Worm (Caenorhabditis elegans) whole organism, L3 larva: Measurements from ENCODE around the gene C14B9.10.

ENCODE experiments used
- ceh-82 ChIP-seq: fragments of 150-350 bp; optimal IDR thresholded peaks from 2 replicates; lab custom pipeline; 2014; ENCODE audit warnings: missing biosample characterization, missing genetic modification characterization
- daf-12 ChIP-seq: fragments of 150-350 bp; optimal IDR thresholded peaks from 2 replicates; lab custom pipeline; 2014; ENCODE audit warnings: missing biosample characterization, missing genetic modification reagents, missing genetic modification characterization
- elt-2 ChIP-seq: sonication (generic microtip); optimal IDR thresholded peaks from 2 replicates; lab custom pipeline; 2016; ENCODE audit warnings: missing genetic modification reagents, mild to moderate bottlenecking, missing genetic modification characterization, missing compliant biosample characterization
- eor-1 ChIP-seq, 2 experiments: fragments of 150-350 bp; optimal IDR thresholded peaks; 2 replicates each; lab custom pipeline; 2014 to 2018; ENCODE audit warnings: missing biosample characterization in 2 of 2, missing genetic modification characterization in 2 of 2
- fkh-10 ChIP-seq: sonication (generic microtip); optimal IDR thresholded peaks from 2 replicates; lab custom pipeline; 2017; ENCODE audit warnings: missing biosample characterization, missing genetic modification reagents, missing genetic modification characterization
- fos-1 ChIP-seq: fragments of 150-350 bp; optimal IDR thresholded peaks from 2 replicates; lab custom pipeline; 2014; ENCODE audit warnings: missing biosample characterization, missing genetic modification characterization
- mdl-1 ChIP-seq: fragments of 150-350 bp; optimal IDR thresholded peaks from 2 replicates; lab custom pipeline; 2014; ENCODE audit warnings: missing biosample characterization, missing genetic modification characterization
- nhr-11 ChIP-seq: fragments of 150-350 bp; optimal IDR thresholded peaks from 2 replicates; lab custom pipeline; 2014; ENCODE audit warnings: missing biosample characterization, missing genetic modification characterization
- nhr-28 ChIP-seq: fragments of 150-350 bp; optimal IDR thresholded peaks from 2 replicates; lab custom pipeline; 2014; ENCODE audit warnings: missing biosample characterization, missing genetic modification characterization
- pha-4 ChIP-seq: fragments of 150-350 bp; optimal IDR thresholded peaks from 2 replicates; lab custom pipeline; 2014; ENCODE audit warnings: missing biosample characterization, missing genetic modification reagents, missing genetic modification characterization
- pqm-1 ChIP-seq: fragments of 150-350 bp; optimal IDR thresholded peaks from 2 replicates; lab custom pipeline; 2017; ENCODE audit warnings: missing biosample characterization, missing genetic modification characterization, inconsistent platforms
- tbx-2 ChIP-seq: sonication (generic microtip); optimal IDR thresholded peaks from 2 replicates; lab custom pipeline; 2016; ENCODE audit warnings: mild to moderate bottlenecking, missing genetic modification characterization, missing compliant biosample characterization
- unc-39 ChIP-seq: sonication (generic microtip); optimal IDR thresholded peaks from 4 replicates; lab custom pipeline; 2017; ENCODE audit warnings: missing biosample characterization, missing genetic modification characterization
- zag-1 ChIP-seq: fragments of 150-350 bp; optimal IDR thresholded peaks from 2 replicates; lab custom pipeline; 2014; ENCODE audit warnings: missing biosample characterization, missing genetic modification characterization

DNA sequence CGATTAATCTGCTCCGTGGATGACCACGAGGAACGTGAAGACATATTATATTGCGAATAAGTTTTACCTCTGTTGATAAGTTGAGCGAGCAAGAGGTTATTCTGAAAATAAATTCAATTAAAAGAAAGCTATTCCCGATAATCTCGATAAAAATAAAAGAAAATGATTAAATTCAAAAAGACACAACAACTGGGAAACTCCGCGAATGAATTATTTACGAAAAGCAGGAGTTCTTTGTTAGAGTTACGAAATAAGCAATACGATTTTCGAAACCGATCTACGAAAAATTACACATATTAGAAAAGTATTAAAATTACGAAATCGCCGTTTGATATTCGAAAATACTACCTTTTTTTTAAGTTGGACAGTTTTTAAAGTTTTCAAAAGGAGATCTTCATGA, 32.6 kb downstream of the C14B9.10 start, which contains the start of gene bath-42:
- TF ChIP-seq fos-1 (tag; lab: Kevin White, UChicago), result no peak
- TF ChIP-seq ceh-82 (tag; lab: Kevin White, UChicago), result no peak
- no peak for TF ChIP-seq elt-2 (tag; lab: Kevin White, UChicago)
- TF ChIP-seq pqm-1 (tag; lab: Kevin White, UChicago), result no peak
- no peak for TF ChIP-seq zag-1 (tag; lab: Kevin White, UChicago)
- no peak for TF ChIP-seq fkh-10
- TF ChIP-seq mdl-1 (tag; lab: Kevin White, UChicago), result no peak
- no peak for TF ChIP-seq nhr-11
- TF ChIP-seq tbx-2 (tag; lab: Kevin White, UChicago), result no peak
- TF ChIP-seq unc-39, result no peak
- no peak for TF ChIP-seq pha-4
- no peak for TF ChIP-seq daf-12
- no peak for TF ChIP-seq nhr-28
- no peak for TF ChIP-seq eor-1 (tag; optimal IDR thresholded peaks at IDR 0.05; lab: Kevin White, UChicago)
